Worm (Caenorhabditis elegans) whole organism, early embryonic: ENCODE measurements around the gene F15A4.2.

Experiments used
- F13C5.2 ChIP-seq: sonication (generic microtip); optimal IDR thresholded peaks from 2 replicates; lab custom pipeline; 2017; ENCODE audit warnings: mild to moderate bottlenecking, missing genetic modification characterization, inconsistent platforms, missing compliant biosample characterization
- ama-1 ChIP-seq: fragments of 150-350 bp; optimal IDR thresholded peaks from 2 replicates; lab custom pipeline; 2014
- ceh-36 ChIP-seq: sonication (generic microtip); optimal IDR thresholded peaks from 2 replicates; lab custom pipeline; 2016; ENCODE audit warnings: missing genetic modification characterization, inconsistent platforms, missing compliant biosample characterization
- ets-7 ChIP-seq: sonication (generic microtip); optimal IDR thresholded peaks from 2 replicates; lab custom pipeline; 2016; ENCODE audit warnings: missing genotype, missing genetic modification characterization, missing compliant biosample characterization
- flt-1 ChIP-seq: fragments of 200-800 bp; sonication (Bioruptor generic); IDR thresholded peaks from 2 replicates; pipeline ENCODE4 v1.3.6; 2022; ENCODE audit warnings: missing genetic modification characterization, missing compliant biosample characterization
- hmbx-1 ChIP-seq: sonication (generic microtip); optimal IDR thresholded peaks from 2 replicates; lab custom pipeline; 2016; ENCODE audit warnings: mild to moderate bottlenecking, missing genetic modification characterization, missing compliant biosample characterization
- hmg-4 ChIP-seq: fragments of 200-800 bp; sonication (Bioruptor generic); optimal IDR thresholded peaks from 2 replicates; lab custom pipeline; 2018; ENCODE audit warnings: mild to moderate bottlenecking, missing genetic modification characterization, missing compliant biosample characterization
- pes-1 ChIP-seq: fragments of 200-800 bp; sonication (Bioruptor generic); IDR thresholded peaks from 2 replicates; pipeline ENCODE4 v1.3.6; 2022; ENCODE audit warnings: missing genetic modification reagents, missing genetic modification characterization, missing compliant biosample characterization
- tbx-11 ChIP-seq: fragments of 200-800 bp; sonication (Bioruptor generic); IDR thresholded peaks from 2 replicates; pipeline ENCODE4 v1.3.6; 2022; ENCODE audit warnings: missing genetic modification characterization, missing compliant biosample characterization
- tbx-37 ChIP-seq: fragments of 200-800 bp; sonication (Bioruptor generic); conservative IDR thresholded peaks from 2 replicates; pipeline ENCODE4 v1.3.6; 2022; ENCODE audit warnings: missing genetic modification reagents, missing genetic modification characterization, missing compliant biosample characterization

DNA sequence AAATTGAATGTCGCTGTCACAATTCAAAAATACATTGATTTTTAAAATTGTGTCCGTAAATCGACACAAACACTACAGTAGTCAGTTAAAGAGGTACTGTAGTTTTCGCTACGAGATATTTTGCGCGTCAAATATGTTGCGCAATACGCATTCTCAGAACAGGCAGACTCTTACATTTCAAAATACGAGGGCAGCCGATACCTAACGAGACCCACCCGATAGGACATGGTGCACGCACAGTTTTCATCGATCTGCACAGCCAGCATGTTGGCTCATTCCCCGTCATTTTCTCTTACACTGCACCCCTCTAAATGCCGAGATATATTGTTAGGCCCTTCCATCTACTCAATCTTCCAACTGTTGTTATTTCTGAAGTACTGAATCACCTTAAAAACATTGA, at the start of gene F15A4.2:
- TF ChIP-seq ceh-36 (tag; lab: Kevin White, UChicago) (no peak), flt-1 (GFP tag; lab: Robert Waterston, UW) (no peak), hmbx-1 (tag; lab: Kevin White, UChicago) (no peak), ama-1 (lab: Kevin White, UChicago) (no peak), pes-1 (GFP tag; lab: Robert Waterston, UW) (no peak), ets-7 (tag; lab: Kevin White, UChicago) (no peak), hmg-4 (no peak), F13C5.2 (tag; lab: Kevin White, UChicago) (no peak), tbx-37 (GFP tag; lab: Robert Waterston, UW) (no peak), tbx-11 (GFP tag; lab: Robert Waterston, UW) (no peak)
